Worm (Caenorhabditis elegans) whole organism, L3 larva: ENCODE data around the gene cyb-1.
A peak's percentile ranks its signal among the peaks of the same experiment; 100 is the strongest.

Experiments
- R02D3.7 ChIP-seq: fragments of 150-350 bp; optimal IDR thresholded peaks from 2 replicates; lab custom pipeline; 2014; ENCODE audit warnings: missing biosample characterization, missing genetic modification characterization
- ZK546.5 ChIP-seq: sonication (generic microtip); optimal IDR thresholded peaks from 2 replicates; lab custom pipeline; 2017; ENCODE audit warnings: missing biosample characterization, missing genetic modification characterization
- ama-1 ChIP-seq: fragments of 150-350 bp; optimal IDR thresholded peaks from 2 replicates; lab custom pipeline; 2018
- ceh-28 ChIP-seq: fragments of 150-350 bp; optimal IDR thresholded peaks from 2 replicates; lab custom pipeline; 2014; ENCODE audit warnings: missing biosample characterization, missing genetic modification reagents, missing genetic modification characterization
- ceh-82 ChIP-seq: fragments of 150-350 bp; optimal IDR thresholded peaks from 2 replicates; lab custom pipeline; 2014; ENCODE audit warnings: missing biosample characterization, missing genetic modification characterization
- ceh-9 ChIP-seq: sonication (generic microtip); optimal IDR thresholded peaks from 2 replicates; lab custom pipeline; 2018; ENCODE audit warnings: missing biosample characterization, missing genetic modification characterization
- daf-12 ChIP-seq: fragments of 150-350 bp; optimal IDR thresholded peaks from 2 replicates; lab custom pipeline; 2014; ENCODE audit warnings: missing biosample characterization, missing genetic modification reagents, missing genetic modification characterization
- egl-27 ChIP-seq: sonication (generic microtip); optimal IDR thresholded peaks from 4 replicates; lab custom pipeline; 2017; ENCODE audit warnings: missing biosample characterization, missing genetic modification reagents, missing genetic modification characterization
- egl-5 ChIP-seq: fragments of 150-350 bp; optimal IDR thresholded peaks from 2 replicates; lab custom pipeline; 2017; ENCODE audit warnings: missing biosample characterization, missing genetic modification reagents, missing genetic modification characterization, inconsistent platforms
- elt-2 ChIP-seq: sonication (generic microtip); optimal IDR thresholded peaks from 2 replicates; lab custom pipeline; 2016; ENCODE audit warnings: missing genetic modification reagents, mild to moderate bottlenecking, missing genetic modification characterization, missing compliant biosample characterization
- elt-3 ChIP-seq, 3 experiments: fragments of 150-350 bp in 1 of 3; sonication (generic microtip) in 2 of 3; optimal IDR thresholded peaks; 2 replicates in 2 of 3; 4 replicates in 1 of 3; lab custom pipeline; 2014 to 2017; ENCODE audit warnings: missing biosample characterization in 3 of 3, missing genetic modification characterization in 3 of 3
- eor-1 ChIP-seq, 2 experiments: fragments of 150-350 bp; optimal IDR thresholded peaks; 2 replicates each; lab custom pipeline; 2014 to 2018; ENCODE audit warnings: missing biosample characterization in 2 of 2, missing genetic modification characterization in 2 of 2
- fos-1 ChIP-seq: fragments of 150-350 bp; optimal IDR thresholded peaks from 2 replicates; lab custom pipeline; 2014; ENCODE audit warnings: missing biosample characterization, missing genetic modification characterization
- jun-1 ChIP-seq: fragments of 150-350 bp; optimal IDR thresholded peaks from 2 replicates; lab custom pipeline; 2014; ENCODE audit warnings: missing biosample characterization, missing genetic modification reagents, missing genetic modification characterization
- lin-39 ChIP-seq: fragments of 150-350 bp; optimal IDR thresholded peaks from 2 replicates; lab custom pipeline; 2018; ENCODE audit warnings: missing biosample characterization, missing genetic modification reagents, missing genetic modification characterization
- lsy-12 ChIP-seq: sonication (generic microtip); optimal IDR thresholded peaks from 2 replicates; lab custom pipeline; 2016; ENCODE audit warnings: mild to moderate bottlenecking, missing genetic modification characterization, missing compliant biosample characterization
- mdl-1 ChIP-seq: fragments of 150-350 bp; optimal IDR thresholded peaks from 2 replicates; lab custom pipeline; 2014; ENCODE audit warnings: missing biosample characterization, missing genetic modification characterization
- nfya-1 ChIP-seq: sonication (generic microtip); optimal IDR thresholded peaks from 2 replicates; lab custom pipeline; 2017; ENCODE audit warnings: missing genetic modification characterization, mild to moderate bottlenecking, missing compliant biosample characterization, antibody characterized with exemption, moderate library complexity; ENCODE audit not compliant: insufficient read depth
- nhr-11 ChIP-seq: fragments of 150-350 bp; optimal IDR thresholded peaks from 2 replicates; lab custom pipeline; 2014; ENCODE audit warnings: missing biosample characterization, missing genetic modification characterization
- nhr-12 ChIP-seq: fragments of 150-350 bp; optimal IDR thresholded peaks from 2 replicates; lab custom pipeline; 2014; ENCODE audit warnings: missing biosample characterization, missing genetic modification characterization
- nhr-23 ChIP-seq: fragments of 150-350 bp; optimal IDR thresholded peaks from 2 replicates; lab custom pipeline; 2014; ENCODE audit warnings: missing biosample characterization, missing genetic modification reagents, missing genetic modification characterization
- nhr-237 ChIP-seq: fragments of 150-350 bp; optimal IDR thresholded peaks from 2 replicates; lab custom pipeline; 2014; ENCODE audit warnings: missing biosample characterization, missing genetic modification characterization
- nhr-25 ChIP-seq: sonication (generic microtip); optimal IDR thresholded peaks from 2 replicates; lab custom pipeline; 2017; ENCODE audit warnings: missing biosample characterization, missing genetic modification characterization
- nhr-28 ChIP-seq: fragments of 150-350 bp; optimal IDR thresholded peaks from 2 replicates; lab custom pipeline; 2014; ENCODE audit warnings: missing biosample characterization, missing genetic modification characterization
- nhr-43 ChIP-seq: sonication (generic microtip); optimal IDR thresholded peaks from 2 replicates; lab custom pipeline; 2016; ENCODE audit warnings: mild to moderate bottlenecking, missing genetic modification characterization, missing compliant biosample characterization; ENCODE audit not compliant: poor library complexity, severe bottlenecking
- nhr-67 ChIP-seq: fragments of 150-350 bp; optimal IDR thresholded peaks from 2 replicates; lab custom pipeline; 2014; ENCODE audit warnings: missing biosample characterization, missing genetic modification characterization
- nhr-77 ChIP-seq: fragments of 150-350 bp; optimal IDR thresholded peaks from 2 replicates; lab custom pipeline; 2014; ENCODE audit warnings: missing biosample characterization, missing genetic modification characterization
- pha-4 ChIP-seq: fragments of 150-350 bp; optimal IDR thresholded peaks from 2 replicates; lab custom pipeline; 2014; ENCODE audit warnings: missing biosample characterization, missing genetic modification reagents, missing genetic modification characterization
- pqm-1 ChIP-seq: fragments of 150-350 bp; optimal IDR thresholded peaks from 2 replicates; lab custom pipeline; 2017; ENCODE audit warnings: missing biosample characterization, missing genetic modification characterization, inconsistent platforms
- sea-2 ChIP-seq: fragments of 150-350 bp; sonication (generic microtip); optimal IDR thresholded peaks from 4 replicates; lab custom pipeline; 2014; ENCODE audit warnings: missing biosample characterization, missing genetic modification reagents, missing genetic modification characterization
- snpc-4 ChIP-seq: fragments of 150-350 bp; optimal IDR thresholded peaks from 2 replicates; lab custom pipeline; 2014; ENCODE audit warnings: missing biosample characterization, missing genetic modification characterization
- tbx-2 ChIP-seq: sonication (generic microtip); optimal IDR thresholded peaks from 2 replicates; lab custom pipeline; 2016; ENCODE audit warnings: mild to moderate bottlenecking, missing genetic modification characterization, missing compliant biosample characterization
- unc-39 ChIP-seq: sonication (generic microtip); optimal IDR thresholded peaks from 4 replicates; lab custom pipeline; 2017; ENCODE audit warnings: missing biosample characterization, missing genetic modification characterization
- unc-62 ChIP-seq: fragments of 150-350 bp; sonication (generic microtip); optimal IDR thresholded peaks from 4 replicates; lab custom pipeline; 2014; ENCODE audit warnings: missing biosample characterization, missing genetic modification reagents, missing genetic modification characterization

The cyb-1 gene

DNA sequence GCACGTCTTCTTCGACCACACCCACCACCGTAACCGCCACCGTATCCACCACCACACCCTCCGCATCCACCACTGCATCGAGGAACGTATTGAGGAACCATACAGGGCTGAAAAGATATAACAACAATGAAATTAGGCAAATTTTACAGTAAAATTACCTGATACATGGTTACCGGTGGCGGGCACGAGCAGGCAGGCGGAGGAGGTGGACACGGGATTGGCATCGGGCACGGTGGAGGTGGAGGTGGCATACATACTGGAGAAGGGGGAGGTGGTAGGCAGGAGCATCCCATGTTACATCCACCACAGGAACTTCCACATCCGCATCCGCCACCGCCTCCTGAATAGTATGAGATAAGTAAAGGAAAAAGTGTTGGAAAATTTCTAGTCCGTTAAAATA, 36.5 kb upstream of the cyb-1 start:
- TF ChIP-seq tbx-2 (tag; lab: Kevin White, UChicago) (no peak), sea-2 (GFP tag; lab: Kevin White, UChicago) (no peak), pqm-1 (tag; lab: Kevin White, UChicago) (no peak), lin-39 (tag; lab: Kevin White, UChicago) (no peak), daf-12 (no peak), eor-1 (tag; optimal IDR thresholded peaks at IDR 0.05; lab: Kevin White, UChicago) (no peak), egl-5 (tag; lab: Kevin White, UChicago) (no peak), unc-39 (tag; lab: Kevin White, UChicago) (no peak), ZK546.5 (no peak), nfya-1 (tag; lab: Kevin White, UChicago) (no peak), jun-1 (tag; lab: Kevin White, UChicago) (no peak), elt-2 (tag; lab: Kevin White, UChicago) (no peak), R02D3.7 (tag; lab: Kevin White, UChicago) (no peak), ceh-82 (tag; lab: Kevin White, UChicago) (no peak)

DNA sequence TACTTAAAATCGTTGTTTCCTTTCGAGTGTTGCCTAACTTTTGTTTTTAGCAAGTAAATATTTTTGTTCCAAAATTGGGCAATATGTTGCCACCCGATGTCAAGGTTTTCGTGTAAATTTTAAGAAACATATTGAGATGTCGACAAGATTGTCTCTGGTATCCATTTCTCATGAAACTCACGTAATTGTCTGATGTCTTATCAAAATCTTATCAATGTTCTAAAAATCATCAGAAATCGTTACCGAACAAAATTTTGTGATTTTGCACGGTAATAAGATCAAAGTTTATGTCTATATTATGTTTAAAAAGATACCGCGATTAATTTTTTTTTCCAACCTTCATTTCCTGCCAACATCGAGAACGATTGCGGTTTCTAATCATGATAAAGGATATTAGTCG, 36.0 kb upstream of the cyb-1 start:
- TF ChIP-seq nfya-1 (tag; lab: Kevin White, UChicago) = no peak
- TF ChIP-seq snpc-4 (tag; lab: Kevin White, UChicago) = no peak
- no peak for TF ChIP-seq nhr-67 (tag; lab: Kevin White, UChicago)

DNA sequence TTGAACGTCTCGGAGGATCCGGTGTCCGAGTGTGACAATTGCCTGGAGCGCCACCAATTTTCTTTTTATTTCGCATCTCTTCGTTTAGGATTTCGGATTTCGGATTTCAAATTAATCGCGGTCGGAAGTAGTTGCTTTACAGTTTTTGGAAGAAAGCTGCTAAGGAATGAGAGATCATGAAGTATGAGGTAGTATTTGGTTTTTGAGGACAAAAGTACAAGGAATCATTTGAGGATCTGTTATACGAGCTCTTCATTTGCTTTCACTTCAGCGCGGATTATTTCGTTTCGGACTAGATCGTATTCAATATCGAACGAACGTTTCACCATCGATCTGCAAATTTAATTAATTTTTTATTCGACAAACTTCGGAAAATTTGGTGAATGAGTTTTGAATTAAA, 35.4 kb upstream of the cyb-1 start, which contains the start of gene R102.11:
R102.11 (minus strand) TSS at position 101 of the 400 bp plus-strand sequence.
- no peak for TF ChIP-seq elt-3 (tag; optimal IDR thresholded peaks at IDR 0.05; lab: Kevin White, UChicago)
- no peak for TF ChIP-seq lin-39 (tag; lab: Kevin White, UChicago)
- TF ChIP-seq pqm-1 (tag; lab: Kevin White, UChicago) = no peak

DNA sequence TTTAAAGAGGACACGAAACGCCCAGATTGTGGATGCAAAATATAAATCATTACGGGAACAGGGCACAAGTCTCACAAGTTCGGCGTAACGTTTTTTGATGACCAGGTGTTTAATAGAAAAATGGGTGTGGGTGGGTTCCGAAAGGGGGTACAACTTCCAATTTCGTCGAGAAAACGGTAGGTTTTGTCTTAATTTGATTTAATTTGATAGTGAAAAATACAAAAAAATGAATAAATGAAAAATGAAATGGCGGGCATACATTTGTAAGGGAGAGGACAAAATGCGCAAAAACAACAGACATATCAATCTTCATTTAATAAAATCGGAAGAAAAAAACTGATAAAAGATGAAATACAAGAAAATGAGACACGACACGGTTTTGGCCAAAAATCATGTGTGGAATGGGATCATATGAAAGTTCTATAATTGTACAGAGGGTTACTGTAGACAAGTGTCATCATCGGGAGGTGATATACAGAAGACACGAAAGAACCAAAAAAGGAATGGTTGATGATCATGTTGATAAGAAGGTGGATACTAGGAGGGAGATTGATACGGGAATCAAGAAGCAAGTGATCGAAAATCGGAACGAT, 33.1 kb upstream of the cyb-1 start:
- TF ChIP-seq daf-12 (no peak), ZK546.5 (no peak), nhr-43 (tag; lab: Kevin White, UChicago) (peak; percentile 71), elt-3 (tag; optimal IDR thresholded peaks at IDR 0.05; lab: Kevin White, UChicago) (peak in 1 of 3 experiments; percentile 28), nhr-67 (tag; lab: Kevin White, UChicago) (no peak), mdl-1 (tag; lab: Kevin White, UChicago) (no peak), lsy-12 (tag; lab: Kevin White, UChicago) (no peak), elt-2 (tag; lab: Kevin White, UChicago) (no peak), R02D3.7 (tag; lab: Kevin White, UChicago) (no peak), nhr-23 (tag; lab: Kevin White, UChicago) (peak; percentile 37), unc-62 (GFP tag; lab: Kevin White, UChicago) (no peak), egl-5 (tag; lab: Kevin White, UChicago) (no peak)

DNA sequence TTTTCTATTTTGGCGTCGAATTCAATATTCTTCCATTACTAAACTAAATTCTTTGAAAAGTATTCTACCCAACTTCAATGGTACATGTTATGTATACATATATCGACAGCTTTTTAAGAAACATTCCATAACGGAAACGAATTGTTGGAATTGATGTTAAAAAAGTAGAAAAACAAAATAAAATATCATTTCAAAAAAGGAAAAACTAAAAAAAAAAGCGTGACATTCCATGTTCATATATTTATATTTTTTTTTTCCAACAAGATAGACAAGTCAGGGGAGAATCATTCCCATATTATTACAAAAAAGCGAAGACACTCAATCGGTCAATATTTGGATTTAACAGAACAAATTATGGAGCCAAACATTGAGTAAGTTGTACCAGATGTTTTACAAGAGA, 29.8 kb upstream of the cyb-1 start, which contains the start of gene R102.10:
R102.10 (plus strand) TSS at position 301 of the 400 bp plus-strand sequence.
- TF ChIP-seq ceh-82 (tag; lab: Kevin White, UChicago) = no peak
- TF ChIP-seq unc-62 (GFP tag; lab: Kevin White, UChicago) = no peak
- no peak for TF ChIP-seq pqm-1 (tag; lab: Kevin White, UChicago)
- TF ChIP-seq ama-1 (lab: Kevin White, UChicago) = no peak
- TF ChIP-seq nhr-11 = no peak
- TF ChIP-seq nhr-237 (tag; lab: Kevin White, UChicago) = no peak
- TF ChIP-seq pha-4 (tag; lab: Kevin White, UChicago) = no peak
- TF ChIP-seq ceh-9 (tag; lab: Kevin White, UChicago) = no peak
- TF ChIP-seq nhr-28 (tag; lab: Kevin White, UChicago) = no peak

DNA sequence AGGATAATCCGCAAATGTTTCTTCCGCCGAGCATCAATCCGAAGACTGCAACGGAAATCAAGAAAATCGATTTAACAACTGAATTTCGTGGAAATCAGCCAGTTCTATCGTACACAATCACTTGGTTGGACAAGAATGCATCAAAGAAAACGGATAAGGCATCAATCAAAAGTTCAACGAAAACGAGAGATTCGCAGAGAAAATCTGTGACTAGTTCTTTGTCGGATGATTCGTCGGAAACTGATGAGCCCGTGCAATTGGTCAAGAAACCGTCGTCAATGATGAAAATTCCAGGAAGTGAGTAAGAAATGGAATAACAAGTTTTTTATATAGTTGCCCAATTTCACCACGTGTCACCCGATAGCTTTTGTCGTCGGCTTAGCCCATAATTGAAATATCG, 28.9 kb upstream of the cyb-1 start, which contains the start of gene R102.6:
R102.6 (minus strand) TSS at position 101 of the 400 bp plus-strand sequence.
- TF ChIP-seq ceh-28 (tag; lab: Kevin White, UChicago) (no peak), ZK546.5 (no peak), nhr-25 (tag; lab: Kevin White, UChicago) (no peak), R02D3.7 (tag; lab: Kevin White, UChicago) (no peak), lsy-12 (tag; lab: Kevin White, UChicago) (no peak), ceh-82 (tag; lab: Kevin White, UChicago) (no peak), nhr-237 (tag; lab: Kevin White, UChicago) (no peak), elt-3 (tag; optimal IDR thresholded peaks at IDR 0.05; lab: Kevin White, UChicago) (no peak), elt-2 (tag; lab: Kevin White, UChicago) (no peak), egl-5 (tag; lab: Kevin White, UChicago) (no peak), nhr-77 (tag; lab: Kevin White, UChicago) (no peak), nhr-12 (tag; lab: Kevin White, UChicago) (no peak), nhr-11 (no peak), nhr-23 (tag; lab: Kevin White, UChicago) (no peak), ama-1 (lab: Kevin White, UChicago) (no peak), jun-1 (tag; lab: Kevin White, UChicago) (no peak), egl-27 (tag; lab: Kevin White, UChicago) (no peak), nhr-28 (tag; lab: Kevin White, UChicago) (no peak), sea-2 (GFP tag; lab: Kevin White, UChicago) (no peak), fos-1 (no peak)
